Fruit fly (Drosophila melanogaster) whole organism, embryonic: ENCODE results near the gene Elp6.

Experiments used
- Bteb2 ChIP-seq: fragments of 200-800 bp; sonication (Bioruptor generic); optimal IDR thresholded peaks from 2 replicates; lab custom pipeline; 2016; ENCODE audit warnings: missing biosample characterization, missing genetic modification characterization
- CG10543 ChIP-seq: fragments of 200-800 bp; sonication (Bioruptor generic); optimal IDR thresholded peaks from 3 replicates; lab custom pipeline; 2017; ENCODE audit warnings: missing biosample characterization, mild to moderate bottlenecking, missing genetic modification characterization, moderate library complexity
- CG11456 ChIP-seq: fragments of 200-800 bp; sonication (Bioruptor generic); IDR thresholded peaks from 3 replicates; pipeline ENCODE4 v1.3.6; 2022; ENCODE audit warnings: missing biosample characterization, missing genetic modification characterization
- CG12391 ChIP-seq: fragments of 200-800 bp; sonication (Bioruptor generic); optimal IDR thresholded peaks from 3 replicates; lab custom pipeline; 2018; ENCODE audit warnings: missing biosample characterization, mild to moderate bottlenecking, missing genetic modification characterization, moderate library complexity
- CG17385 ChIP-seq: fragments of 200-800 bp; sonication (Bioruptor generic); optimal IDR thresholded peaks from 3 replicates; lab custom pipeline; 2018; ENCODE audit warnings: missing biosample characterization, mild to moderate bottlenecking, missing genetic modification characterization
- CG6175 ChIP-seq: fragments of 200-800 bp; sonication (Bioruptor generic); IDR thresholded peaks from 3 replicates; pipeline ENCODE4 v1.3.6; 2022; ENCODE audit warnings: missing biosample characterization, missing genetic modification characterization
- CG7745 ChIP-seq: fragments of 200-800 bp; sonication (Bioruptor generic); optimal IDR thresholded peaks from 2 replicates; lab custom pipeline; 2018; ENCODE audit warnings: missing biosample characterization, mild to moderate bottlenecking, missing genetic modification characterization, moderate library complexity
- HHEX ChIP-seq: fragments of 200-800 bp; sonication (Bioruptor generic); optimal IDR thresholded peaks from 3 replicates; lab custom pipeline; 2017; ENCODE audit warnings: missing biosample characterization, mild to moderate bottlenecking, missing genetic modification characterization, missing genetic modification reagents
- HLHmδ ChIP-seq: fragments of 200-800 bp; sonication (Bioruptor generic); optimal IDR thresholded peaks from 2 replicates; lab custom pipeline; 2018; ENCODE audit warnings: missing biosample characterization, mild to moderate bottlenecking, missing genetic modification characterization, moderate library complexity
- Sry-δ ChIP-seq: fragments of 200-800 bp; sonication (Bioruptor generic); optimal IDR thresholded peaks from 2 replicates; lab custom pipeline; 2016; ENCODE audit warnings: missing biosample characterization, missing genetic modification characterization
- ac ChIP-seq: fragments of 200-800 bp; sonication (Bioruptor generic); optimal IDR thresholded peaks from 3 replicates; lab custom pipeline; 2017; ENCODE audit warnings: missing biosample characterization, mild to moderate bottlenecking, missing genetic modification characterization
- inv ChIP-seq: fragments of 200-800 bp; sonication (Bioruptor generic); IDR thresholded peaks from 2 replicates; pipeline ENCODE4 v1.3.6; 2022; ENCODE audit warnings: missing biosample characterization, missing genetic modification characterization; ENCODE audit not compliant: partially characterized antibody
- prd ChIP-seq, 3 experiments: fragments of >200 bp in 2 of 3; fragments of 200-800 bp in 1 of 3; sonication (Bioruptor generic) in 1 of 3; optimal IDR thresholded peaks in 2 of 3; IDR thresholded peaks in 1 of 3; 2 replicates in 2 of 3; 3 replicates in 1 of 3; pipeline versions ENCODE4 v1.3.6 to Lab custom; 2017 to 2022; ENCODE audit warnings: missing biosample characterization in 1 of 3, missing genetic modification characterization in 1 of 3
- ttk ChIP-seq: fragments of 200-800 bp; sonication (Bioruptor generic); IDR thresholded peaks from 2 replicates; pipeline ENCODE4 v2.1.2; 2022; ENCODE audit warnings: missing biosample characterization, missing genetic modification characterization

Gene Elp6

DNA sequence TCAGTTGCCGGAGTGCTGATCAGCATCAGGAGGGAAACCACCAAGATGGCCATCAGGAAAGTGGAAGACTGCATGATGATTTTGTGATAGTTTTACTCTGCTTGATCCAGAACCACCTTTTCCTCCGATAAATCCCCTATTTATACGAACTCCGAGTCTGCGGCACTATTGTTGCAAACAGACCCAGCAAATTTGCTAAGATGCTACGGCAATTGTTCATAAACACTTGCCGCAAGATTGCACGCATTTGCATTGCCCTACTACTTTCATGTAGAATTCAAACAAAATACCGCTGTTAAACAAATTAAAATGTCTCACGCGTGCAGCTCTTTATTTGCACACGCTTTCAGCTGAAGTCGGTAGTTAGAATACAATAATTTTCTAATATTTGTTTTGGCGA, 47.5 kb downstream of the Elp6 start, which contains the start of gene CG45080:
TSS of gene CG45080 (minus strand) at position 101 of the 400 bp plus-strand sequence.
- TF ChIP-seq CG17385 (no peak), HHEX (GFP tag; lab: Kevin White, UChicago) (no peak), inv (GFP tag; lab: Robert Waterston, UW) (no peak), CG6175 (no peak), CG7745 (tag; lab: Kevin White, UChicago) (no peak), CG11456 (GFP tag; lab: Robert Waterston, UW) (0 out of 3 replicates have a peak, but pooled peaks have one; percentile 13), prd (optimal IDR thresholded peaks at IDR 0.05; lab: Kevin White, UChicago) (no peak), prd (GFP tag; IDR thresholded peaks at IDR 0.05; lab: Robert Waterston, UW) (no peak)

- TF ChIP-seq CG10543 (GFP tag; lab: Kevin White, UChicago) (no peak), HLHmδ (GFP tag; lab: Kevin White, UChicago) (no peak), Sry-δ (GFP tag; lab: Kevin White, UChicago) (no peak), ac (no peak), ttk (no peak), CG12391 (tag; lab: Kevin White, UChicago) (no peak), Bteb2 (GFP tag; lab: Kevin White, UChicago) (no peak)
Observed at dm6 chr3R:13313088-13313487, 53.6 kb downstream of the Elp6 start, which contains the start of gene CG44142. Gene CG44142 (minus strand): TSS chr3R:13313188.
